Fruit fly (Drosophila melanogaster) whole organism, embryonic: ENCODE results near the gene Nepl3.

Experiments used
- Asciz ChIP-seq: fragments of 200-800 bp; sonication (Bioruptor generic); optimal IDR thresholded peaks from 2 replicates; lab custom pipeline; 2017; ENCODE audit warnings: missing biosample characterization, mild to moderate bottlenecking, missing genetic modification characterization, missing genetic modification reagents
- Bdp1 ChIP-seq: fragments of 200-800 bp; sonication (Bioruptor generic); optimal IDR thresholded peaks from 3 replicates; lab custom pipeline; 2016; ENCODE audit warnings: missing biosample characterization, missing genetic modification characterization
- CG10366 ChIP-seq: fragments of 200-800 bp; sonication (Bioruptor generic); IDR thresholded peaks from 2 replicates; pipeline ENCODE4 v1.3.6; 2022; ENCODE audit warnings: missing biosample characterization, missing genetic modification characterization
- CG11085 ChIP-seq: fragments of 200-800 bp; sonication (Bioruptor generic); IDR thresholded peaks from 2 replicates; pipeline ENCODE4 v1.3.6; 2022; ENCODE audit warnings: missing biosample characterization, missing genetic modification characterization
- CG11456 ChIP-seq: fragments of 200-800 bp; sonication (Bioruptor generic); IDR thresholded peaks from 3 replicates; pipeline ENCODE4 v1.3.6; 2022; ENCODE audit warnings: missing biosample characterization, missing genetic modification characterization
- CG11560 ChIP-seq: fragments of 200-800 bp; sonication (Bioruptor generic); IDR thresholded peaks from 3 replicates; pipeline ENCODE4 v1.3.6; 2022; ENCODE audit warnings: missing biosample characterization, missing genetic modification characterization
- CG1233 ChIP-seq: fragments of 200-800 bp; sonication (Bioruptor generic); optimal IDR thresholded peaks from 4 replicates; lab custom pipeline; 2018; ENCODE audit warnings: missing biosample characterization, mild to moderate bottlenecking, missing genetic modification characterization
- CG13123 ChIP-seq: fragments of 200-800 bp; sonication (Bioruptor generic); optimal IDR thresholded peaks from 2 replicates; lab custom pipeline; 2016; ENCODE audit warnings: missing biosample characterization, missing genetic modification characterization
- CG13624 ChIP-seq: fragments of 200-800 bp; sonication (Bioruptor generic); optimal IDR thresholded peaks from 2 replicates; lab custom pipeline; 2016; ENCODE audit warnings: missing biosample characterization, missing genetic modification characterization
- CG16813 ChIP-seq: fragments of 200-800 bp; sonication (Bioruptor generic); IDR thresholded peaks from 3 replicates; pipeline ENCODE4 v1.3.6; 2022; ENCODE audit warnings: missing biosample characterization, missing genetic modification characterization; ENCODE audit not compliant: partially characterized antibody
- CG17802 ChIP-seq: fragments of 200-800 bp; sonication (Bioruptor generic); optimal IDR thresholded peaks from 2 replicates; lab custom pipeline; 2018; ENCODE audit warnings: missing biosample characterization, mild to moderate bottlenecking, missing genetic modification characterization, moderate library complexity
- CG3163 ChIP-seq: fragments of 200-800 bp; sonication (Bioruptor generic); optimal IDR thresholded peaks from 3 replicates; lab custom pipeline; 2016; ENCODE audit warnings: missing biosample characterization, missing genetic modification characterization
- CG33213 ChIP-seq: fragments of 200-800 bp; sonication (Bioruptor generic); optimal IDR thresholded peaks from 3 replicates; lab custom pipeline; 2016; ENCODE audit warnings: missing biosample characterization, missing genetic modification characterization
- CG34422 ChIP-seq: fragments of 200-800 bp; sonication (Bioruptor generic); IDR thresholded peaks from 3 replicates; pipeline ENCODE4 v1.3.6; 2022; ENCODE audit warnings: missing biosample characterization, missing genetic modification characterization
- CG3995 ChIP-seq: fragments of 200-800 bp; sonication (Bioruptor generic); optimal IDR thresholded peaks from 3 replicates; lab custom pipeline; 2016; ENCODE audit warnings: missing biosample characterization, missing genetic modification characterization
- CG4282 ChIP-seq: fragments of 200-800 bp; sonication (Bioruptor generic); optimal IDR thresholded peaks from 2 replicates; lab custom pipeline; 2016; ENCODE audit warnings: missing biosample characterization, missing genetic modification characterization
- CG4328 ChIP-seq: fragments of 200-800 bp; sonication (Bioruptor generic); optimal IDR thresholded peaks from 3 replicates; lab custom pipeline; 2017; ENCODE audit warnings: missing biosample characterization, missing genetic modification reagents, missing genetic modification characterization
- CG4360 ChIP-seq: fragments of 200-800 bp; sonication (Bioruptor generic); IDR thresholded peaks from 2 replicates; pipeline ENCODE4 v1.3.6; 2022; ENCODE audit warnings: missing biosample characterization, missing genetic modification characterization
- CG4617 ChIP-seq: fragments of 200-800 bp; sonication (Bioruptor generic); optimal IDR thresholded peaks from 3 replicates; lab custom pipeline; 2016; ENCODE audit warnings: missing biosample characterization, missing genetic modification characterization, borderline replicate concordance
- CG4820 ChIP-seq: fragments of 200-800 bp; sonication (Bioruptor generic); optimal IDR thresholded peaks from 3 replicates; lab custom pipeline; 2016; ENCODE audit warnings: missing biosample characterization, missing genetic modification characterization
- CG5245 ChIP-seq: fragments of 200-800 bp; sonication (Bioruptor generic); optimal IDR thresholded peaks from 3 replicates; lab custom pipeline; 2016; ENCODE audit warnings: missing biosample characterization, missing genetic modification characterization
- CG6272 ChIP-seq: fragments of 200-800 bp; sonication (Bioruptor generic); IDR thresholded peaks from 2 replicates; pipeline ENCODE4 v1.3.6; 2022; ENCODE audit warnings: missing biosample characterization, missing genetic modification characterization
- CG6689 ChIP-seq: fragments of 200-800 bp; sonication (Bioruptor generic); IDR thresholded peaks from 2 replicates; pipeline ENCODE4 v1.3.6; 2022; ENCODE audit warnings: missing biosample characterization, missing genetic modification characterization
- CG7357 ChIP-seq: fragments of 200-800 bp; sonication (Bioruptor generic); IDR thresholded peaks from 3 replicates; pipeline ENCODE4 v1.3.6; 2022; ENCODE audit warnings: missing biosample characterization, missing genetic modification characterization
- CG8089 ChIP-seq: fragments of 200-800 bp; sonication (Bioruptor generic); optimal IDR thresholded peaks from 3 replicates; lab custom pipeline; 2016; ENCODE audit warnings: missing biosample characterization, missing genetic modification characterization
- CG9215 ChIP-seq: fragments of 200-800 bp; sonication (Bioruptor generic); IDR thresholded peaks from 2 replicates; pipeline ENCODE4 v1.3.6; 2022; ENCODE audit warnings: missing biosample characterization, missing genetic modification characterization
- D19A ChIP-seq: fragments of 200-800 bp; optimal IDR thresholded peaks from 3 replicates; lab custom pipeline; 2019; ENCODE audit warnings: missing biosample characterization, mild to moderate bottlenecking, missing genetic modification characterization, moderate library complexity
- GATAe ChIP-seq: fragments of 200-800 bp; sonication (Bioruptor generic); conservative IDR thresholded peaks from 2 replicates; pipeline ENCODE4 v1.3.6; 2022; ENCODE audit warnings: missing biosample characterization, missing genetic modification characterization
- H2.0 ChIP-seq: fragments of 200-800 bp; sonication (Bioruptor generic); IDR thresholded peaks from 2 replicates; pipeline ENCODE4 v1.3.6; 2022; ENCODE audit warnings: missing biosample characterization, missing genetic modification characterization
- HHEX ChIP-seq: fragments of 200-800 bp; sonication (Bioruptor generic); optimal IDR thresholded peaks from 3 replicates; lab custom pipeline; 2017; ENCODE audit warnings: missing biosample characterization, mild to moderate bottlenecking, missing genetic modification characterization, missing genetic modification reagents
- Hmx ChIP-seq: fragments of 200-800 bp; sonication (Bioruptor generic); optimal IDR thresholded peaks from 2 replicates; lab custom pipeline; 2016; ENCODE audit warnings: missing biosample characterization, missing genetic modification characterization
- Jarid2 ChIP-seq: fragments of 200-800 bp; sonication (Bioruptor generic); optimal IDR thresholded peaks from 3 replicates; lab custom pipeline; 2017; ENCODE audit warnings: mild to moderate bottlenecking, missing biosample characterization, missing genetic modification reagents, missing genetic modification characterization
- Sin3A ChIP-seq: fragments of >200 bp; optimal IDR thresholded peaks from 2 replicates; lab custom pipeline; 2018
- Xbp1 ChIP-seq: fragments of 200-800 bp; sonication (Bioruptor generic); optimal IDR thresholded peaks from 3 replicates; lab custom pipeline; 2016; ENCODE audit warnings: missing biosample characterization, mild to moderate bottlenecking, missing genetic modification characterization
- YL-1 ChIP-seq: fragments of 200-800 bp; sonication (Bioruptor generic); optimal IDR thresholded peaks from 3 replicates; lab custom pipeline; 2017; ENCODE audit warnings: missing biosample characterization, mild to moderate bottlenecking, missing genetic modification characterization
- ase ChIP-seq: fragments of 200-800 bp; sonication (Bioruptor generic); IDR thresholded peaks from 3 replicates; pipeline ENCODE4 v1.3.6; 2022; ENCODE audit warnings: missing biosample characterization, missing genetic modification characterization
- crc ChIP-seq: fragments of 200-800 bp; sonication (Bioruptor generic); optimal IDR thresholded peaks from 2 replicates; lab custom pipeline; 2016; ENCODE audit warnings: missing biosample characterization, missing genetic modification characterization
- dpn ChIP-seq, 2 experiments: fragments of 200-800 bp; sonication (Bioruptor generic); optimal IDR thresholded peaks; 3 replicates each; lab custom pipeline; 2016; ENCODE audit warnings: missing biosample characterization in 2 of 2, missing genetic modification characterization in 2 of 2
- fd96Cb ChIP-seq: fragments of 200-800 bp; sonication (Bioruptor generic); optimal IDR thresholded peaks from 2 replicates; lab custom pipeline; 2018; ENCODE audit warnings: missing biosample characterization, mild to moderate bottlenecking, missing genetic modification characterization, moderate library complexity
- gcm ChIP-seq: fragments of 200-800 bp; sonication (Bioruptor generic); optimal IDR thresholded peaks from 2 replicates; lab custom pipeline; 2019; ENCODE audit warnings: missing biosample characterization, mild to moderate bottlenecking, missing genetic modification characterization, moderate library complexity
- grn ChIP-seq: fragments of 200-800 bp; sonication (Bioruptor generic); optimal IDR thresholded peaks from 3 replicates; lab custom pipeline; 2017; ENCODE audit warnings: missing biosample characterization, missing genetic modification characterization
- her ChIP-seq: fragments of 200-800 bp; sonication (Bioruptor generic); optimal IDR thresholded peaks from 2 replicates; lab custom pipeline; 2016; ENCODE audit warnings: missing biosample characterization, missing genetic modification characterization
- insv ChIP-seq, 2 experiments: fragments of 200-800 bp; sonication (Bioruptor generic); optimal IDR thresholded peaks; 3 replicates each; lab custom pipeline; 2016 to 2018; ENCODE audit warnings: missing biosample characterization in 2 of 2, missing genetic modification characterization in 2 of 2
- jigr1 ChIP-seq: fragments of 200-800 bp; sonication (Bioruptor generic); IDR thresholded peaks from 3 replicates; pipeline ENCODE4 v1.3.6; 2022; ENCODE audit warnings: missing biosample characterization, missing genetic modification characterization
- kah ChIP-seq: fragments of 200-800 bp; sonication (Bioruptor generic); optimal IDR thresholded peaks from 2 replicates; lab custom pipeline; 2018; ENCODE audit warnings: missing biosample characterization, mild to moderate bottlenecking, missing genetic modification characterization
- nau ChIP-seq: fragments of 200-800 bp; sonication (Bioruptor generic); optimal IDR thresholded peaks from 3 replicates; lab custom pipeline; 2017; ENCODE audit warnings: missing biosample characterization, mild to moderate bottlenecking, missing genetic modification characterization, missing genetic modification reagents
- pros ChIP-seq: fragments of 200-800 bp; sonication (Bioruptor generic); optimal IDR thresholded peaks from 3 replicates; lab custom pipeline; 2019; ENCODE audit warnings: missing biosample characterization, mild to moderate bottlenecking, missing genetic modification characterization, moderate library complexity
- scrt ChIP-seq: fragments of 200-800 bp; sonication (Bioruptor generic); optimal IDR thresholded peaks from 2 replicates; lab custom pipeline; 2018; ENCODE audit warnings: missing biosample characterization, mild to moderate bottlenecking, missing genetic modification characterization, moderate library complexity
- so ChIP-seq: fragments of 200-800 bp; sonication (Bioruptor generic); IDR thresholded peaks from 3 replicates; pipeline ENCODE4 v1.3.6; 2022; ENCODE audit warnings: missing biosample characterization, missing genetic modification characterization
- tll ChIP-seq, 2 experiments: fragments of 200-800 bp in 1 of 2; fragments of >200 bp in 1 of 2; sonication (Bioruptor generic) in 1 of 2; optimal IDR thresholded peaks; 2 replicates each; lab custom pipeline; 2017 to 2019; ENCODE audit warnings: missing biosample characterization in 2 of 2, missing genetic modification characterization in 2 of 2, mild to moderate bottlenecking in 1 of 2, moderate library complexity in 1 of 2
- toy ChIP-seq: fragments of 200-800 bp; sonication (Bioruptor generic); IDR thresholded peaks from 2 replicates; pipeline ENCODE4 v1.3.6; 2022; ENCODE audit warnings: missing biosample characterization, missing genetic modification characterization

Nepl3 gene

dm6 chr2L:5043495-5044146 is 14.4 kb downstream of the Nepl3 start (continued):
- no peak for TF ChIP-seq CG11085 (GFP tag; lab: Robert Waterston, UW)
- TF ChIP-seq CG4360 (GFP tag; lab: Robert Waterston, UW) = no peak
- TF ChIP-seq Asciz (GFP tag; lab: Kevin White, UChicago) = peak; percentile 2
- TF ChIP-seq CG8089 (GFP tag; lab: Kevin White, UChicago) = no peak
- no peak for TF ChIP-seq CG4282 (GFP tag; lab: Kevin White, UChicago)
- peak; percentile 78 for TF ChIP-seq CG11456
- TF ChIP-seq kah (GFP tag; lab: Kevin White, UChicago) = no peak
- no peak for TF ChIP-seq Sin3A (lab: Kevin White, UChicago)
- TF ChIP-seq CG11560 (tag; lab: Robert Waterston, UW) = no peak
- peak; percentile 31 for TF ChIP-seq fd96Cb (tag; lab: Kevin White, UChicago)
- TF ChIP-seq CG3163 (GFP tag; lab: Kevin White, UChicago) = no peak
- TF ChIP-seq tll (GFP tag; optimal IDR thresholded peaks at IDR 0.05; lab: Kevin White, UChicago) = no peak
- TF ChIP-seq CG10366 = peak; percentile 32; the same call in 1 of the 2 replicates
- TF ChIP-seq H2.0 (GFP tag; lab: Robert Waterston, UW) = 0 out of 2 replicates have a peak, but pooled peaks have one; percentile 23
- TF ChIP-seq pros = no peak
- peak; percentile 69 for TF ChIP-seq HHEX
- no peak for TF ChIP-seq Jarid2 (GFP tag; lab: Kevin White, UChicago)
- TF ChIP-seq CG13123 = no peak
- TF ChIP-seq nau = no peak
- peak; percentile 23; the same call in 1 of the 2 replicates for TF ChIP-seq CG6272 (GFP tag; lab: Robert Waterston, UW)
- TF ChIP-seq CG4328 (GFP tag; lab: Kevin White, UChicago) = no peak
- 0 out of 2 replicates have a peak, but pooled peaks have one; percentile 26 for TF ChIP-seq CG6689 (GFP tag; lab: Robert Waterston, UW)
- no peak for TF ChIP-seq CG13624 (GFP tag; lab: Kevin White, UChicago)
- no peak for TF ChIP-seq CG16813 (GFP tag; lab: Robert Waterston, UW)
- no peak for TF ChIP-seq CG7357 (GFP tag; lab: Robert Waterston, UW)
- TF ChIP-seq CG9215 = no peak
- peak; percentile 56; the same call in 1 of the 3 replicates for TF ChIP-seq CG34422 (GFP tag; lab: Robert Waterston, UW)
- TF ChIP-seq CG3995 (GFP tag; lab: Kevin White, UChicago) = no peak
- 0 out of 3 replicates have a peak, but pooled peaks have one; percentile 8 for TF ChIP-seq so (GFP tag; lab: Robert Waterston, UW)
- no peak for TF ChIP-seq toy (GFP tag; lab: Robert Waterston, UW)
- no peak for TF ChIP-seq CG4617
- peak in 1 of 2 experiments; percentile 62 for TF ChIP-seq dpn (GFP tag; optimal IDR thresholded peaks at IDR 0.05; lab: Kevin White, UChicago)
- TF ChIP-seq gcm (GFP tag; lab: Kevin White, UChicago) = no peak
- no peak for TF ChIP-seq her (GFP tag; lab: Kevin White, UChicago)
- peak; percentile 63 for TF ChIP-seq Xbp1 (GFP tag; lab: Kevin White, UChicago)
- no peak for TF ChIP-seq CG5245 (GFP tag; lab: Kevin White, UChicago)
- TF ChIP-seq CG4820 (GFP tag; lab: Kevin White, UChicago) = peak; percentile 32
- TF ChIP-seq crc (GFP tag; lab: Kevin White, UChicago) = no peak
- no peak for TF ChIP-seq CG33213 (GFP tag; lab: Kevin White, UChicago)
- TF ChIP-seq CG1233 = no peak
- TF ChIP-seq YL-1 (GFP tag; lab: Kevin White, UChicago) = no peak
- peak; percentile 58; the same call in 2 of the 3 replicates for TF ChIP-seq ase (GFP tag; lab: Robert Waterston, UW)
- no peak for TF ChIP-seq Hmx (GFP tag; lab: Kevin White, UChicago)
- TF ChIP-seq Bdp1 (GFP tag; lab: Kevin White, UChicago) = no peak
- no peak for TF ChIP-seq insv (GFP tag; optimal IDR thresholded peaks at IDR 0.05; lab: Kevin White, UChicago)
- TF ChIP-seq D19A (tag; lab: Kevin White, UChicago) = no peak
- no peak for TF ChIP-seq GATAe (GFP tag; lab: Robert Waterston, UW)
- TF ChIP-seq grn (GFP tag; lab: Kevin White, UChicago) = no peak
- no peak for TF ChIP-seq jigr1 (GFP tag; lab: Robert Waterston, UW)
- TF ChIP-seq CG17802 (tag; lab: Kevin White, UChicago) = no peak
- TF ChIP-seq scrt (GFP tag; lab: Kevin White, UChicago) = peak; percentile 76
